Fruit fly (Drosophila melanogaster) whole organism, prepupa: ENCODE results near the gene DIP-epsilon.

ENCODE experiments used
- Blimp-1 ChIP-seq: fragments of 200-800 bp; sonication (Bioruptor generic); optimal IDR thresholded peaks from 3 replicates; lab custom pipeline; 2017; ENCODE audit warnings: missing biosample characterization, missing genetic modification characterization, mild to moderate bottlenecking, moderate library complexity, missing genetic modification reagents
- CG10631 ChIP-seq: fragments of 200-800 bp; sonication (Bioruptor generic); optimal IDR thresholded peaks from 2 replicates; lab custom pipeline; 2016; ENCODE audit warnings: missing biosample characterization, missing genetic modification characterization
- CG11902 ChIP-seq: fragments of 200-800 bp; sonication (Bioruptor generic); optimal IDR thresholded peaks from 3 replicates; lab custom pipeline; 2016; ENCODE audit warnings: missing biosample characterization, missing genetic modification characterization
- CG15336 ChIP-seq: fragments of 200-800 bp; sonication (Bioruptor generic); IDR thresholded peaks from 2 replicates; pipeline ENCODE4 v1.3.6; 2022; ENCODE audit warnings: missing biosample characterization, missing genetic modification characterization
- CG1621 ChIP-seq: fragments of 200-800 bp; sonication (Bioruptor generic); optimal IDR thresholded peaks from 3 replicates; lab custom pipeline; 2018; ENCODE audit warnings: missing biosample characterization, mild to moderate bottlenecking, missing genetic modification characterization
- CG31627 ChIP-seq: fragments of 200-800 bp; sonication (Bioruptor generic); optimal IDR thresholded peaks from 3 replicates; lab custom pipeline; 2016; ENCODE audit warnings: missing biosample characterization, missing genetic modification characterization
- CG34406 ChIP-seq: fragments of 200-800 bp; sonication (Bioruptor generic); optimal IDR thresholded peaks from 3 replicates; lab custom pipeline; 2016; ENCODE audit warnings: missing biosample characterization, missing genetic modification characterization
- CG9139 ChIP-seq: fragments of 200-800 bp; sonication (Bioruptor generic); optimal IDR thresholded peaks from 3 replicates; lab custom pipeline; 2017; ENCODE audit warnings: missing biosample characterization, mild to moderate bottlenecking, missing genetic modification characterization
- Eip75B ChIP-seq: fragments of 200-800 bp; sonication (Bioruptor generic); optimal IDR thresholded peaks from 3 replicates; lab custom pipeline; 2016; ENCODE audit warnings: missing biosample characterization, missing genetic modification characterization
- Eip78C ChIP-seq: fragments of 200-800 bp; sonication (Bioruptor generic); peaks from one replicate; lab custom pipeline; 2016; ENCODE audit warnings: missing biosample characterization, missing genetic modification characterization
- Eip93F ChIP-seq: fragments of 200-800 bp; sonication (Bioruptor generic); optimal IDR thresholded peaks from 2 replicates; lab custom pipeline; 2016; ENCODE audit warnings: missing biosample characterization, mild to moderate bottlenecking, missing genetic modification characterization
- Ets21C ChIP-seq: fragments of 200-800 bp; sonication (Bioruptor generic); optimal IDR thresholded peaks from 3 replicates; lab custom pipeline; 2016; ENCODE audit warnings: missing biosample characterization, missing genetic modification characterization
- Gug ChIP-seq: fragments of 200-800 bp; sonication (Bioruptor generic); IDR thresholded peaks from 2 replicates; pipeline ENCODE4 v1.3.6; 2022; ENCODE audit warnings: missing biosample characterization, missing genetic modification characterization
- Met ChIP-seq: fragments of 200-800 bp; sonication (Bioruptor generic); optimal IDR thresholded peaks from 3 replicates; lab custom pipeline; 2016; ENCODE audit warnings: missing biosample characterization, missing genetic modification characterization
- Smox ChIP-seq: fragments of 200-800 bp; sonication (Bioruptor generic); optimal IDR thresholded peaks from 3 replicates; lab custom pipeline; 2016; ENCODE audit warnings: missing biosample characterization, missing genetic modification characterization
- Sox102F ChIP-seq: fragments of 200-800 bp; sonication (Bioruptor generic); optimal IDR thresholded peaks from 2 replicates; lab custom pipeline; 2016; ENCODE audit warnings: missing biosample characterization, mild to moderate bottlenecking, missing genetic modification characterization
- Sox14 ChIP-seq: fragments of 200-800 bp; sonication (Bioruptor generic); optimal IDR thresholded peaks from 3 replicates; lab custom pipeline; 2016; ENCODE audit warnings: missing biosample characterization, missing genetic modification characterization
- Sox15 ChIP-seq: fragments of 200-800 bp; sonication (Bioruptor generic); optimal IDR thresholded peaks from 3 replicates; lab custom pipeline; 2016; ENCODE audit warnings: missing biosample characterization, missing genetic modification characterization
- achi ChIP-seq: fragments of 200-800 bp; sonication (Bioruptor generic); optimal IDR thresholded peaks from 3 replicates; lab custom pipeline; 2016; ENCODE audit warnings: missing biosample characterization, missing genetic modification characterization
- eg ChIP-seq: fragments of 200-800 bp; sonication (Bioruptor generic); IDR thresholded peaks from 3 replicates; pipeline ENCODE4 v1.3.6; 2022; ENCODE audit warnings: missing biosample characterization, missing genetic modification characterization
- fd59A ChIP-seq: fragments of 200-800 bp; sonication (Bioruptor generic); optimal IDR thresholded peaks from 2 replicates; lab custom pipeline; 2017; ENCODE audit warnings: missing biosample characterization, mild to moderate bottlenecking, missing genetic modification characterization, missing genetic modification reagents
- fkh ChIP-seq: fragments of 200-800 bp; sonication (Bioruptor generic); optimal IDR thresholded peaks from 3 replicates; lab custom pipeline; 2017; ENCODE audit warnings: missing biosample characterization, mild to moderate bottlenecking, missing genetic modification characterization, moderate library complexity
- pdm3 ChIP-seq: fragments of 200-800 bp; sonication (Bioruptor generic); optimal IDR thresholded peaks from 3 replicates; lab custom pipeline; 2016; ENCODE audit warnings: missing biosample characterization, missing genetic modification characterization
- ss ChIP-seq, 2 experiments: fragments of 200-800 bp; sonication (Bioruptor generic); optimal IDR thresholded peaks; 2 replicates in 1 of 2; 3 replicates in 1 of 2; lab custom pipeline; 2017 to 2018; ENCODE audit warnings: mild to moderate bottlenecking in 2 of 2, missing biosample characterization in 2 of 2, missing genetic modification characterization in 2 of 2, moderate library complexity in 1 of 2
- svp ChIP-seq: fragments of 200-800 bp; sonication (Bioruptor generic); peaks from one replicate; lab custom pipeline; 2016; ENCODE audit warnings: missing biosample characterization, missing genetic modification characterization
- vri ChIP-seq: fragments of 200-800 bp; sonication (Bioruptor generic); optimal IDR thresholded peaks from 3 replicates; lab custom pipeline; 2016; ENCODE audit warnings: missing biosample characterization, mild to moderate bottlenecking, missing genetic modification characterization

Gene DIP-epsilon

dm6 chr2L:6350984-6351808 lies 59.9 kb downstream of the DIP-epsilon start, which contains the start of gene CG9498:
Gene CG9498, minus strand, starts transcription at chr2L:6351034.
- no peak for TF ChIP-seq Met (GFP tag; lab: Kevin White, UChicago)
- no peak for TF ChIP-seq Sox102F
- no peak for TF ChIP-seq Sox14 (GFP tag; lab: Kevin White, UChicago)
- no peak for TF ChIP-seq CG31627
- no peak for TF ChIP-seq Eip78C (GFP tag; lab: Kevin White, UChicago)
- TF ChIP-seq eg (GFP tag; lab: Robert Waterston, UW): peak; percentile 10; the same call in 1 of the 3 replicates
- no peak for TF ChIP-seq ss (GFP tag; optimal IDR thresholded peaks at IDR 0.05; lab: Kevin White, UChicago)
- peak; percentile 32 for TF ChIP-seq fkh (GFP tag; lab: Kevin White, UChicago)
- TF ChIP-seq pdm3 (GFP tag; lab: Kevin White, UChicago): no peak
- no peak for TF ChIP-seq CG15336 (GFP tag; lab: Robert Waterston, UW)
- no peak for TF ChIP-seq Blimp-1 (GFP tag; lab: Kevin White, UChicago)
- no peak for TF ChIP-seq Sox15

dm6 chr2L:6348327-6348726 lies 62.8 kb downstream of the DIP-epsilon start, which contains the start of gene CG9497:
Gene CG9497, minus strand, starts transcription at chr2L:6348427.
- TF ChIP-seq svp (GFP tag; lab: Kevin White, UChicago): peak; percentile 87
- TF ChIP-seq CG34406 (GFP tag; lab: Kevin White, UChicago): no peak

- peak; percentile 51 for TF ChIP-seq CG1621 (tag; lab: Kevin White, UChicago)
- TF ChIP-seq CG9139 (GFP tag; lab: Kevin White, UChicago): no peak
- peak; percentile 55 for TF ChIP-seq Eip93F (GFP tag; lab: Kevin White, UChicago)
- TF ChIP-seq CG10631: no peak
- TF ChIP-seq vri: peak; percentile 91
- TF ChIP-seq achi: no peak
- no peak for TF ChIP-seq Ets21C (GFP tag; lab: Kevin White, UChicago)
- no peak for TF ChIP-seq Blimp-1 (GFP tag; lab: Kevin White, UChicago)
- no peak for TF ChIP-seq ss (GFP tag; optimal IDR thresholded peaks at IDR 0.05; lab: Kevin White, UChicago)
- peak; percentile 75 for TF ChIP-seq svp (GFP tag; lab: Kevin White, UChicago)
- TF ChIP-seq fkh (GFP tag; lab: Kevin White, UChicago): peak; percentile 30
- no peak for TF ChIP-seq CG11902
- peak; percentile 9 for TF ChIP-seq Sox14 (GFP tag; lab: Kevin White, UChicago)
These were observed 67.8 kb downstream of the DIP-epsilon start for dm6 chr2L:6343084-6343873.

dm6 chr2L:6341246-6341645 lies 69.9 kb downstream of the DIP-epsilon start:
- no peak for TF ChIP-seq Ets21C (GFP tag; lab: Kevin White, UChicago)
- TF ChIP-seq ss (GFP tag; optimal IDR thresholded peaks at IDR 0.05; lab: Kevin White, UChicago): no peak
- no peak for TF ChIP-seq Sox14 (GFP tag; lab: Kevin White, UChicago)
- TF ChIP-seq Eip78C (GFP tag; lab: Kevin White, UChicago): peak; percentile 29

- TF ChIP-seq Smox: no peak
- no peak for TF ChIP-seq fd59A (GFP tag; lab: Kevin White, UChicago)
- no peak for TF ChIP-seq Eip75B (GFP tag; lab: Kevin White, UChicago)
- TF ChIP-seq Gug (GFP tag; lab: Robert Waterston, UW): no peak
- no peak for TF ChIP-seq achi
These were observed 70.9 kb downstream of the DIP-epsilon start for dm6 chr2L:6340222-6340725.
